Worm (Caenorhabditis elegans): ENCODE measurements around the gene F59A1.6.

F59A1.6 gene

DNA sequence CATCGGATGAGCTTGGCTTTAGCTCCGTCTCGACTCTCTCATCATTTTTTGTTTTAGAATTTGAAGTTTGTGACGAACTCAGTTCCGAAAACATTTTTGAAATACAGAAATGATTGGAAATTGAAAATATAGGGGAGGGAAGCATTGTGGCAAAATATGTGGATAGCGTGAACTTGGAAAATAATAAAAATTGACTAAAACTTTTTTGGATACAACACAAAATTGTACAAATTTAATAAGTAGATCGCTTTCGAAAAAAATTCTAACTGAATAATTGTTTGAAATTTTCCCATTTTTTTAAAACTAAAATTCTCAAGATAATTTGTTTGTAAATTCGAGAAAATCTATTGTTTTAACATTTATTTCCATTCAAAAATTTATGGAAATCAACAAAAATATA lies 1.2 kb upstream of the F59A1.6 start, which contains the start of gene F59A1.15:
TSS of gene F59A1.15 (minus strand) at position 101 of the 400 bp plus-strand sequence.
- TF ChIP-seq nhr-10 (tag; optimal IDR thresholded peaks at IDR 0.05) (no peak), nhr-12 (tag; optimal IDR thresholded peaks at IDR 0.05) (no peak), mbf-1 (tag; optimal IDR thresholded peaks at IDR 0.05) (no peak), nhr-237 (tag; optimal IDR thresholded peaks at IDR 0.05) (no peak), unc-62 (GFP tag; optimal IDR thresholded peaks at IDR 0.05) (no peak), lin-13 (GFP tag; optimal IDR thresholded peaks at IDR 0.05) (no peak), nhr-129 (tag; optimal IDR thresholded peaks at IDR 0.05) (no peak)

- TF ChIP-seq ceh-82 (tag; optimal IDR thresholded peaks at IDR 0.05): no peak
- TF ChIP-seq lin-11 (tag; optimal IDR thresholded peaks at IDR 0.05): no peak
- TF ChIP-seq unc-55 (GFP tag; optimal IDR thresholded peaks at IDR 0.05): no peak
- TF ChIP-seq peb-1 (tag; optimal IDR thresholded peaks at IDR 0.05): no peak
- no peak for TF ChIP-seq dmd-4 (tag; optimal IDR thresholded peaks at IDR 0.05)
- no peak for TF ChIP-seq nhr-21 (tag; optimal IDR thresholded peaks at IDR 0.05)
- TF ChIP-seq skn-1 (tag; optimal IDR thresholded peaks at IDR 0.05): no peak
- no peak for TF ChIP-seq nhr-11 (tag; optimal IDR thresholded peaks at IDR 0.05)
- TF ChIP-seq zag-1 (tag; optimal IDR thresholded peaks at IDR 0.05): no peak
- no peak for TF ChIP-seq blmp-1 (tag; optimal IDR thresholded peaks at IDR 0.05; ENCODE audit: insufficient read depth)
- TF ChIP-seq nhr-23 (tag; optimal IDR thresholded peaks at IDR 0.05): no peak
These were observed 1.9 kb downstream of the F59A1.6 start, which contains the start of gene F59A1.18 for ce11 chrV:17686852-17687251. Gene F59A1.18 (minus strand): TSS chrV:17686952.

ce11 chrV:17690922-17691321 lies 6.0 kb downstream of the F59A1.6 start, which contains the start of gene F59A1.13:
Gene F59A1.13 (minus strand): TSS chrV:17691022.
- no peak for TF ChIP-seq lin-11 (tag; optimal IDR thresholded peaks at IDR 0.05)
- no peak for TF ChIP-seq peb-1 (tag; optimal IDR thresholded peaks at IDR 0.05)
- TF ChIP-seq skn-1 (tag; optimal IDR thresholded peaks at IDR 0.05): no peak
- TF ChIP-seq nhr-12 (tag; optimal IDR thresholded peaks at IDR 0.05): no peak
- TF ChIP-seq egl-27 (tag; optimal IDR thresholded peaks at IDR 0.05): no peak

ce11 chrV:17694260-17694659 lies 9.3 kb downstream of the F59A1.6 start:
- TF ChIP-seq fos-1 (tag; optimal IDR thresholded peaks at IDR 0.05) (peak; percentile 25), ceh-82 (tag; optimal IDR thresholded peaks at IDR 0.05) (no peak), mdl-1 (tag; optimal IDR thresholded peaks at IDR 0.05) (no peak)

ce11 chrV:17695802-17696201 lies 10.9 kb downstream of the F59A1.6 start, which contains the start of gene Y26G10.1:
Gene Y26G10.1 (minus strand): TSS chrV:17695902.
- TF ChIP-seq dmd-4 (tag; optimal IDR thresholded peaks at IDR 0.05): no peak
- no peak for TF ChIP-seq alr-1 (tag; optimal IDR thresholded peaks at IDR 0.05)
- no peak for TF ChIP-seq egl-27 (tag; optimal IDR thresholded peaks at IDR 0.05)
- no peak for TF ChIP-seq elt-3 (tag; optimal IDR thresholded peaks at IDR 0.05)
- TF ChIP-seq ceh-16 (tag; optimal IDR thresholded peaks at IDR 0.05): no peak
- TF ChIP-seq zag-1 (tag; optimal IDR thresholded peaks at IDR 0.05): no peak
- TF ChIP-seq nhr-77 (tag; optimal IDR thresholded peaks at IDR 0.05): no peak
- TF ChIP-seq blmp-1 (tag; optimal IDR thresholded peaks at IDR 0.05; ENCODE audit: insufficient read depth): no peak
- no peak for TF ChIP-seq nhr-12 (tag; optimal IDR thresholded peaks at IDR 0.05)
- TF ChIP-seq nhr-237 (tag; optimal IDR thresholded peaks at IDR 0.05): no peak
- no peak for TF ChIP-seq nhr-6 (tag; optimal IDR thresholded peaks at IDR 0.05)
- TF ChIP-seq Y55F3AM.14 (GFP tag; optimal IDR thresholded peaks at IDR 0.05): no peak
- no peak for TF ChIP-seq skn-1 (tag; optimal IDR thresholded peaks at IDR 0.05)

- no peak for TF ChIP-seq mbf-1 (tag; optimal IDR thresholded peaks at IDR 0.05)
- TF ChIP-seq sma-9 (GFP tag; optimal IDR thresholded peaks at IDR 0.05): no peak
- TF ChIP-seq sma-9 (tag; optimal IDR thresholded peaks at IDR 0.05): no peak
- TF ChIP-seq ztf-4 (tag; optimal IDR thresholded peaks at IDR 0.05): no peak
- no peak for TF ChIP-seq elt-3 (tag; optimal IDR thresholded peaks at IDR 0.05)
- TF ChIP-seq aly-2 (tag; optimal IDR thresholded peaks at IDR 0.05): no peak
- TF ChIP-seq dmd-4 (tag; optimal IDR thresholded peaks at IDR 0.05): no peak
- TF ChIP-seq fos-1 (tag; optimal IDR thresholded peaks at IDR 0.05): no peak
- no peak for TF ChIP-seq unc-55 (GFP tag; optimal IDR thresholded peaks at IDR 0.05)
- no peak for TF ChIP-seq lin-39 (tag; optimal IDR thresholded peaks at IDR 0.05)
- TF ChIP-seq F13H6.1 (tag; optimal IDR thresholded peaks at IDR 0.05): no peak
- no peak for TF ChIP-seq gmeb-1 (tag; optimal IDR thresholded peaks at IDR 0.05)
- no peak for TF ChIP-seq nhr-237 (tag; optimal IDR thresholded peaks at IDR 0.05)
- TF ChIP-seq lin-13 (GFP tag; optimal IDR thresholded peaks at IDR 0.05): no peak
- no peak for TF ChIP-seq mdl-1 (tag; optimal IDR thresholded peaks at IDR 0.05)
- TF ChIP-seq nhr-25 (tag; optimal IDR thresholded peaks at IDR 0.05): no peak
- no peak for TF ChIP-seq nhr-11 (tag; optimal IDR thresholded peaks at IDR 0.05)
- no peak for TF ChIP-seq unc-62 (GFP tag; optimal IDR thresholded peaks at IDR 0.05)
- TF ChIP-seq ztf-11 (tag; optimal IDR thresholded peaks at IDR 0.05): no peak
These were observed 11.8 kb downstream of the F59A1.6 start, which contains the start of gene spp-29 for ce11 chrV:17696753-17697152. Gene spp-29 (minus strand): TSS chrV:17696853.
